Fruit fly (Drosophila melanogaster) whole organism, prepupa: ENCODE results near the gene Cypl.

ENCODE experiments used
- Blimp-1 ChIP-seq: fragments of 200-800 bp; sonication (Bioruptor generic); optimal IDR thresholded peaks from 3 replicates; lab custom pipeline; 2017; ENCODE audit warnings: missing biosample characterization, missing genetic modification characterization, mild to moderate bottlenecking, moderate library complexity, missing genetic modification reagents
- Hr39 ChIP-seq: fragments of 200-800 bp; sonication (Bioruptor generic); optimal IDR thresholded peaks from 2 replicates; lab custom pipeline; 2016; ENCODE audit warnings: missing biosample characterization, missing genetic modification characterization
- Hr4 ChIP-seq: fragments of 200-800 bp; sonication (Bioruptor generic); optimal IDR thresholded peaks from 3 replicates; lab custom pipeline; 2016; ENCODE audit warnings: missing biosample characterization, missing genetic modification characterization
- fd85E ChIP-seq: fragments of 200-800 bp; sonication (Bioruptor generic); optimal IDR thresholded peaks from 3 replicates; lab custom pipeline; 2016; ENCODE audit warnings: missing biosample characterization, missing genetic modification characterization
- fkh ChIP-seq: fragments of 200-800 bp; sonication (Bioruptor generic); optimal IDR thresholded peaks from 3 replicates; lab custom pipeline; 2017; ENCODE audit warnings: missing biosample characterization, mild to moderate bottlenecking, missing genetic modification characterization, moderate library complexity

DNA sequence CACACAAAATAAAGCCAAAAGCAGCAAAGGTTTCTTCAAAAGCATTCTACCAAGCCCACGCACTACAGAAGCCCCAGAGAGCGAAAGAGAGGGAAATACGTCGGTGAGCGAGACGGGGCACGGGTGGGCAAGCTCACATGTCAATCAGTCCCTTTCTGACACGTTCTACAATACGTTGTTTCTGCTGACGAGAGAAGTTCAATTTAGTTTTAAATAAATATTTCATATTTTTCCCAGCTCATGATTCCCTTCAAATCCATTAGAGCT is 8.0 kb upstream of the Cypl start:
- TF ChIP-seq Hr39 (no peak), Hr4 (GFP tag; lab: Kevin White, UChicago) (no peak), fkh (GFP tag; lab: Kevin White, UChicago) (no peak), Blimp-1 (GFP tag; lab: Kevin White, UChicago) (no peak), fd85E (GFP tag; lab: Kevin White, UChicago) (no peak)
